Fruit fly (Drosophila melanogaster) S2 (cell line): Measurements from ENCODE around the gene CG10589.

Experiments
- CG8478 ChIP-seq: fragments of >200 bp; optimal IDR thresholded peaks from 2 replicates; lab custom pipeline; 2018
- CTCF ChIP-seq, 2 experiments: fragments of >200 bp; optimal IDR thresholded peaks; 2 replicates each; lab custom pipeline; 2018

- no peak for TF ChIP-seq CG8478 (lab: Kevin White, UChicago)
- TF ChIP-seq CTCF (optimal IDR thresholded peaks at IDR 0.05; lab: Kevin White, UChicago), result no peak
Observed at dm6 chr3L:20883969-20884368, 43.7 kb upstream of the CG10589 start.
